Worm (Caenorhabditis elegans): ENCODE results near the gene srx-47.

srx-47 gene

DNA sequence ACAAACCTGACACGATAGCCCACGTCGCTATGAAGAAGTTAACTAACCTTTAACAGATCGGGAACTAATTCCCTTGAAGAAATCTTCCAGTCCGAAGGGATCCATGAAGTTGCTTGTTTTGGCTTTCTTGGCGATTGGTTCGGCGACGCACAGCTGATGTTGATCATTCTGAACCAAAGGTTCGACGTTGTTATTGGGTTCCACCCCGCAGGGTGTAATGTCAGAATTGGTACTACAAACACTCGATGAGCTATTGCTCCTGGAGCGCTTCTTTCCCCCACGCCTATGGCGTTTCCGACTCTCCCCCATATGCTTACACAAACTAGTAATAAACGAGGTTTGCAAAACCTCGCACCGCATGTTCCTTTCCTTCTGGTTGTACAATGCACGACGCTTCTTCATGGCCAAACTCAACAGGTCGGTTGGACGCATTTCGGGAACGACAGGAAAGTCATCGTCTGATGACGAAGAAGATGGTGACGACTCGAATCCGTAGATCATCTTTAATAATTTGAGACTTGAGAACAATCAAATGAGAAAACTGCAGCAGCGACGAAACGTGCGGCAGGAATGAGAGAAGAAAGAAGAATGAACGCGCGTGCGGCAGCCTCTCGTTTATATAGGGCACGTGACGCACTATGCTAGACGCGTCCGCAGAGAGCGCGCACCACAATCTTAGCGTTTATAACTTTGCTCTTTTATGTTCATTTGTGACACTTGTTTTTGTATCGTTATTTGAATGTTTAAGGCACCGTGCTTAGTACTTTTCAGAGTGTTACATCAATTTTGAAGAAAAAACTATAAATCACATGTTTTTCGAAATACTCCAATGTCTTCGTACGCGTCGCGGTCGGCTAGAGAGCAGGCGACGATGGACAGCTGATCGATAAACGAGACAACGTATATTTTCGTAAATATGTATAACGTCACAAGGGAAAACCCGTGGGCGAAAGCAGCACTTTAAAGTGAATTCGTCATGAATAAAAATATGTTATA is 5.9 kb upstream of the srx-47 start, which contains the start of gene tos-1:
Gene tos-1, minus strand, starts transcription at position 575 of the 996 bp plus-strand sequence.
- TF ChIP-seq tbx-2 (tag; optimal IDR thresholded peaks at IDR 0.05) (peak; percentile 94), elt-2 (tag; optimal IDR thresholded peaks at IDR 0.05) (peak; percentile 93), nhr-237 (tag; optimal IDR thresholded peaks at IDR 0.05) (no peak), fkh-10 (GFP tag; optimal IDR thresholded peaks at IDR 0.05) (peak; percentile 96), fos-1 (tag; optimal IDR thresholded peaks at IDR 0.05) (peak; percentile 92), sea-2 (GFP tag; optimal IDR thresholded peaks at IDR 0.05) (peak; percentile 90), ceh-28 (tag; optimal IDR thresholded peaks at IDR 0.05) (peak; percentile 95), nhr-77 (tag; optimal IDR thresholded peaks at IDR 0.05) (peak; percentile 62), elt-1 (tag; optimal IDR thresholded peaks at IDR 0.05) (peak; percentile 43), lsy-12 (tag; optimal IDR thresholded peaks at IDR 0.05) (peak; percentile 99), nhr-23 (tag; optimal IDR thresholded peaks at IDR 0.05) (peak; percentile 97), jun-1 (tag; optimal IDR thresholded peaks at IDR 0.05) (peak; percentile 98), daf-12 (tag; optimal IDR thresholded peaks at IDR 0.05) (peak; percentile 60), nhr-76 (tag; optimal IDR thresholded peaks at IDR 0.05) (peak; percentile 76), nhr-43 (tag; optimal IDR thresholded peaks at IDR 0.05; ENCODE audit: poor library complexity, severe bottlenecking) (peak; percentile 93), mml-1 (tag; optimal IDR thresholded peaks at IDR 0.05) (peak; percentile 12), ceh-9 (tag; optimal IDR thresholded peaks at IDR 0.05) (no peak), fkh-2 (tag; optimal IDR thresholded peaks at IDR 0.05) (no peak), unc-39 (tag; optimal IDR thresholded peaks at IDR 0.05) (no peak), R02D3.7 (tag; optimal IDR thresholded peaks at IDR 0.05) (peak; percentile 93), eor-1 (tag; optimal IDR thresholded peaks at IDR 0.05) (peak; percentile 90 to 100), ztf-11 (tag; optimal IDR thresholded peaks at IDR 0.05) (peak; percentile 7), ceh-82 (tag; optimal IDR thresholded peaks at IDR 0.05) (peak; percentile 91), nhr-11 (tag; optimal IDR thresholded peaks at IDR 0.05) (peak; percentile 97), mdl-1 (tag; optimal IDR thresholded peaks at IDR 0.05) (peak; percentile 97), elt-3 (tag; optimal IDR thresholded peaks at IDR 0.05) (peak; percentile 22 to 95 (median 91)), nhr-12 (tag; optimal IDR thresholded peaks at IDR 0.05) (no peak), ama-1 (optimal IDR thresholded peaks at IDR 0.05) (peak; percentile 100), zag-1 (tag; optimal IDR thresholded peaks at IDR 0.05) (peak; percentile 64), pha-4 (tag; optimal IDR thresholded peaks at IDR 0.05) (peak; percentile 98), snpc-4 (tag; optimal IDR thresholded peaks at IDR 0.05) (peak; percentile 53), unc-62 (GFP tag; optimal IDR thresholded peaks at IDR 0.05) (peak; percentile 73), ztf-4 (tag; optimal IDR thresholded peaks at IDR 0.05) (peak; percentile 86), nhr-67 (tag; optimal IDR thresholded peaks at IDR 0.05) (no peak), skn-1 (tag; optimal IDR thresholded peaks at IDR 0.05) (peak; percentile 93), hmg-11 (tag; optimal IDR thresholded peaks at IDR 0.05) (peak; percentile 75), aly-2 (tag; optimal IDR thresholded peaks at IDR 0.05) (no peak), egl-5 (tag; optimal IDR thresholded peaks at IDR 0.05) (peak; percentile 96), nfya-1 (tag; optimal IDR thresholded peaks at IDR 0.05; ENCODE audit: insufficient read depth) (peak; percentile 90), ceh-16 (tag; optimal IDR thresholded peaks at IDR 0.05) (no peak), ZK546.5 (tag; optimal IDR thresholded peaks at IDR 0.05) (peak; percentile 47), egl-27 (tag; optimal IDR thresholded peaks at IDR 0.05) (peak; percentile 75), nhr-28 (tag; optimal IDR thresholded peaks at IDR 0.05) (peak; percentile 73), pqm-1 (tag; optimal IDR thresholded peaks at IDR 0.05) (peak; percentile 76), lin-15B (tag; optimal IDR thresholded peaks at IDR 0.05) (peak; percentile 86), nhr-25 (tag; optimal IDR thresholded peaks at IDR 0.05) (peak; percentile 99), lin-39 (tag; optimal IDR thresholded peaks at IDR 0.05) (peak; percentile 90)
